Fruit fly (Drosophila melanogaster) whole organism: ENCODE results near the gene Nasp.

Source experiments
- CG8478 ChIP-seq: fragments of >200 bp; optimal IDR thresholded peaks from 2 replicates; lab custom pipeline; 2018; ENCODE audit warnings: inconsistent platforms
- Dll ChIP-seq: fragments of >200 bp; optimal IDR thresholded peaks from 2 replicates; lab custom pipeline; 2017
- pan ChIP-seq: fragments of >200 bp; optimal IDR thresholded peaks from 2 replicates; lab custom pipeline; 2017
- psq ChIP-seq: fragments of >200 bp; optimal IDR thresholded peaks from 2 replicates; lab custom pipeline; 2017
- usp ChIP-seq: fragments of >200 bp; optimal IDR thresholded peaks from 2 replicates; lab custom pipeline; 2017; ENCODE audit warnings: missing biosample characterization, missing genetic modification characterization, mixed read lengths

- no peak for TF ChIP-seq pan (lab: Kevin White, UChicago)
- no peak for TF ChIP-seq usp (GFP tag; lab: Kevin White, UChicago)
- no peak for TF ChIP-seq CG8478
- TF ChIP-seq psq (lab: Kevin White, UChicago): no peak
- TF ChIP-seq Dll (lab: Kevin White, UChicago): no peak
These were observed 42.9 kb upstream of the Nasp start for dm6 chr3R:8704669-8705068.
